Worm (Caenorhabditis elegans): ENCODE measurements around the gene klp-12.

DNA sequence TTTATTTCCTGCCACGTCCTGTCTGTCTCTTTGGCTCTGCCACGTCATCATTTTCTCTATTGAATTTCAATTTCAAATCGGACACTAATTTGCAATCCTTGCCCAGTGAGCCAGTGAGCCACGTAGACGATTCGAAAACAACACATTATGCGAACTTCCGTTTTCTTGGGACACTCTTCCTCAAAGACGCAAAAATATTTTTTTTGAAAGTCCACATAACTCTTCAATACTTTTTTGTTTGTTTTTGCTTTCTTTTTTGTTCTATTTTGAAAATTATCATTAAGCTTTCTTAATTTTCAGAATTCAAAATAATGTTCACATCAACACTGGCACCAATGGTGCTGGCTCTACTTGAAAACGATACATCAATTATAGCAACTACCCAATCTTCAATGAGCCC, 34.6 kb upstream of the klp-12 start, which contains the start of gene tag-89:
- TF ChIP-seq ama-1 (optimal IDR thresholded peaks at IDR 0.05) (no peak), F13C5.2 (tag; optimal IDR thresholded peaks at IDR 0.05) (no peak), aly-1 (tag; optimal IDR thresholded peaks at IDR 0.05) (no peak), ceh-13 (GFP tag; optimal IDR thresholded peaks at IDR 0.05) (no peak), tra-4 (tag; optimal IDR thresholded peaks at IDR 0.05) (no peak), ets-7 (tag; optimal IDR thresholded peaks at IDR 0.05) (no peak), B0310.2 (tag; optimal IDR thresholded peaks at IDR 0.05) (no peak), sea-1 (GFP tag; conservative IDR thresholded peaks at IDR 0.05) (no peak)
